Fruit fly (Drosophila melanogaster) whole organism, embryonic: ENCODE results near the gene UbcE2H.

Experiments used
- CG10543 ChIP-seq: fragments of 200-800 bp; sonication (Bioruptor generic); optimal IDR thresholded peaks from 3 replicates; lab custom pipeline; 2017; ENCODE audit warnings: missing biosample characterization, mild to moderate bottlenecking, missing genetic modification characterization, moderate library complexity
- CG11085 ChIP-seq: fragments of 200-800 bp; sonication (Bioruptor generic); IDR thresholded peaks from 2 replicates; pipeline ENCODE4 v1.3.6; 2022; ENCODE audit warnings: missing biosample characterization, missing genetic modification characterization
- CG11093 ChIP-seq: fragments of 200-800 bp; sonication (Bioruptor generic); IDR thresholded peaks from 3 replicates; pipeline ENCODE4 v1.3.6; 2022; ENCODE audit warnings: missing biosample characterization, missing genetic modification characterization
- CG11696 ChIP-seq: fragments of 200-800 bp; sonication (Bioruptor generic); IDR thresholded peaks from 2 replicates; pipeline ENCODE4 v1.3.6; 2022; ENCODE audit warnings: missing biosample characterization, missing genetic modification characterization
- CG1233 ChIP-seq: fragments of 200-800 bp; sonication (Bioruptor generic); optimal IDR thresholded peaks from 4 replicates; lab custom pipeline; 2018; ENCODE audit warnings: missing biosample characterization, mild to moderate bottlenecking, missing genetic modification characterization
- CG12744 ChIP-seq: fragments of 200-800 bp; sonication (Bioruptor generic); optimal IDR thresholded peaks from 2 replicates; lab custom pipeline; 2016; ENCODE audit warnings: missing biosample characterization, missing genetic modification characterization
- CG14050 ChIP-seq: fragments of 200-800 bp; sonication (Bioruptor generic); IDR thresholded peaks from 3 replicates; pipeline ENCODE4 v1.3.6; 2022; ENCODE audit warnings: missing biosample characterization, missing genetic modification characterization
- CG15479 ChIP-seq: fragments of 200-800 bp; sonication (Bioruptor generic); optimal IDR thresholded peaks from 3 replicates; lab custom pipeline; 2019; ENCODE audit warnings: missing biosample characterization, mild to moderate bottlenecking, missing genetic modification characterization, moderate library complexity
- CG18476 ChIP-seq: fragments of 200-800 bp; sonication (Bioruptor generic); optimal IDR thresholded peaks from 2 replicates; lab custom pipeline; 2016; ENCODE audit warnings: missing biosample characterization, mild to moderate bottlenecking, missing genetic modification characterization
- CG30403 ChIP-seq: fragments of 200-800 bp; sonication (Bioruptor generic); optimal IDR thresholded peaks from 3 replicates; lab custom pipeline; 2016; ENCODE audit warnings: missing biosample characterization, missing genetic modification characterization
- CG3281 ChIP-seq: fragments of 200-800 bp; sonication (Bioruptor generic); optimal IDR thresholded peaks from 3 replicates; lab custom pipeline; 2017; ENCODE audit warnings: missing biosample characterization, mild to moderate bottlenecking, missing genetic modification characterization
- CG34376 ChIP-seq: fragments of 200-800 bp; sonication (Bioruptor generic); optimal IDR thresholded peaks from 2 replicates; lab custom pipeline; 2018; ENCODE audit warnings: missing biosample characterization, mild to moderate bottlenecking, missing genetic modification characterization
- CG34422 ChIP-seq: fragments of 200-800 bp; sonication (Bioruptor generic); IDR thresholded peaks from 3 replicates; pipeline ENCODE4 v1.3.6; 2022; ENCODE audit warnings: missing biosample characterization, missing genetic modification characterization
- CG5180 ChIP-seq: fragments of 200-800 bp; sonication (Bioruptor generic); optimal IDR thresholded peaks from 3 replicates; lab custom pipeline; 2017; ENCODE audit warnings: missing biosample characterization, missing genetic modification characterization, mild to moderate bottlenecking, moderate library complexity, missing genetic modification reagents
- CG6765 ChIP-seq: fragments of 200-800 bp; sonication (Bioruptor generic); optimal IDR thresholded peaks from 3 replicates; lab custom pipeline; 2017; ENCODE audit warnings: missing biosample characterization, mild to moderate bottlenecking, missing genetic modification characterization
- CG8281 ChIP-seq: fragments of 200-800 bp; sonication (Bioruptor generic); optimal IDR thresholded peaks from 2 replicates; lab custom pipeline; 2018; ENCODE audit warnings: missing biosample characterization, mild to moderate bottlenecking, missing genetic modification characterization, moderate library complexity
- CG9932 ChIP-seq: fragments of 200-800 bp; sonication (Bioruptor generic); IDR thresholded peaks from 2 replicates; pipeline ENCODE4 v1.3.6; 2022; ENCODE audit warnings: missing biosample characterization, missing genetic modification characterization
- CkIIα-i1 ChIP-seq: fragments of 200-800 bp; sonication (Bioruptor generic); IDR thresholded peaks from 2 replicates; pipeline ENCODE4 v1.3.6; 2022; ENCODE audit warnings: missing biosample characterization, missing genetic modification characterization
- D ChIP-seq, 2 experiments: fragments of 200-800 bp in 1 of 2; fragments of >200 bp in 1 of 2; sonication (Bioruptor generic) in 1 of 2; optimal IDR thresholded peaks; 2 replicates in 1 of 2; 3 replicates in 1 of 2; lab custom pipeline; 2017; ENCODE audit warnings: mild to moderate bottlenecking in 1 of 2, missing biosample characterization in 1 of 2, missing genetic modification characterization in 1 of 2, missing genetic modification reagents in 1 of 2
- Deaf1 ChIP-seq: fragments of 200-800 bp; optimal IDR thresholded peaks from 3 replicates; lab custom pipeline; 2019; ENCODE audit warnings: missing biosample characterization, mild to moderate bottlenecking, missing genetic modification characterization, moderate library complexity
- Dip2 ChIP-seq: fragments of 200-800 bp; sonication (Bioruptor generic); IDR thresholded peaks from 2 replicates; pipeline ENCODE4 v1.3.6; 2022; ENCODE audit warnings: missing biosample characterization, missing genetic modification characterization
- Eip74EF ChIP-seq, 2 experiments: fragments of 200-800 bp in 1 of 2; fragments of >200 bp in 1 of 2; sonication (Bioruptor generic) in 1 of 2; optimal IDR thresholded peaks; 2 replicates each; lab custom pipeline; 2017 to 2019; ENCODE audit warnings: missing biosample characterization in 2 of 2, missing genetic modification characterization in 2 of 2, mild to moderate bottlenecking in 1 of 2, moderate library complexity in 1 of 2
- Hsf ChIP-seq: fragments of 200-800 bp; sonication (Bioruptor generic); optimal IDR thresholded peaks from 3 replicates; lab custom pipeline; 2016; ENCODE audit warnings: missing biosample characterization, missing genetic modification characterization
- NFAT ChIP-seq: fragments of 200-800 bp; sonication (Bioruptor generic); IDR thresholded peaks from 2 replicates; pipeline ENCODE4 v1.3.6; 2022; ENCODE audit warnings: missing biosample characterization, missing genetic modification characterization
- Six4 ChIP-seq: fragments of 200-800 bp; sonication (Bioruptor generic); optimal IDR thresholded peaks from 2 replicates; lab custom pipeline; 2016; ENCODE audit warnings: missing biosample characterization, missing genetic modification characterization
- Sry-δ ChIP-seq: fragments of 200-800 bp; sonication (Bioruptor generic); optimal IDR thresholded peaks from 2 replicates; lab custom pipeline; 2016; ENCODE audit warnings: missing biosample characterization, missing genetic modification characterization
- Stat92E ChIP-seq, 3 experiments: fragments of >200 bp in 2 of 3; fragments of 200-800 bp in 1 of 3; sonication (Bioruptor generic) in 1 of 3; optimal IDR thresholded peaks; 2 replicates each; lab custom pipeline; 2017 to 2019; ENCODE audit warnings: missing biosample characterization in 3 of 3, missing genetic modification characterization in 3 of 3, mild to moderate bottlenecking in 1 of 3, moderate library complexity in 1 of 3
- Xbp1 ChIP-seq: fragments of 200-800 bp; sonication (Bioruptor generic); optimal IDR thresholded peaks from 3 replicates; lab custom pipeline; 2016; ENCODE audit warnings: missing biosample characterization, mild to moderate bottlenecking, missing genetic modification characterization
- ash1 ChIP-seq: fragments of 200-800 bp; sonication (Bioruptor generic); optimal IDR thresholded peaks from 2 replicates; lab custom pipeline; 2018; ENCODE audit warnings: missing biosample characterization, mild to moderate bottlenecking, missing genetic modification characterization
- ato ChIP-seq: fragments of 200-800 bp; sonication (Bioruptor generic); IDR thresholded peaks from 2 replicates; pipeline ENCODE4 v1.3.6; 2022; ENCODE audit warnings: missing biosample characterization, missing genetic modification characterization; ENCODE audit not compliant: partially characterized antibody
- az2 ChIP-seq: fragments of 200-800 bp; sonication (Bioruptor generic); optimal IDR thresholded peaks from 3 replicates; lab custom pipeline; 2016; ENCODE audit warnings: missing biosample characterization, missing genetic modification characterization
- bowl ChIP-seq: fragments of 200-800 bp; sonication (Bioruptor generic); IDR thresholded peaks from 2 replicates; pipeline ENCODE4 v1.3.6; 2022; ENCODE audit warnings: missing biosample characterization, missing genetic modification characterization
- caup ChIP-seq: fragments of 200-800 bp; sonication (Bioruptor generic); optimal IDR thresholded peaks from 3 replicates; lab custom pipeline; 2017; ENCODE audit warnings: missing biosample characterization, mild to moderate bottlenecking, missing genetic modification characterization, moderate library complexity; ENCODE audit not compliant: severe bottlenecking
- disco-r ChIP-seq: fragments of 200-800 bp; sonication (Bioruptor generic); optimal IDR thresholded peaks from 2 replicates; lab custom pipeline; 2016; ENCODE audit warnings: missing biosample characterization, missing genetic modification characterization
- emc ChIP-seq: fragments of 200-800 bp; sonication (Bioruptor generic); optimal IDR thresholded peaks from 2 replicates; lab custom pipeline; 2016; ENCODE audit warnings: missing biosample characterization, missing genetic modification characterization
- ewg ChIP-seq: fragments of 200-800 bp; sonication (Bioruptor generic); optimal IDR thresholded peaks from 3 replicates; lab custom pipeline; 2017; ENCODE audit warnings: mild to moderate bottlenecking, missing biosample characterization, missing genetic modification reagents, missing genetic modification characterization
- eyg ChIP-seq: fragments of 200-800 bp; sonication (Bioruptor generic); optimal IDR thresholded peaks from 3 replicates; lab custom pipeline; 2016; ENCODE audit warnings: missing biosample characterization, missing genetic modification characterization
- gcm ChIP-seq: fragments of 200-800 bp; sonication (Bioruptor generic); optimal IDR thresholded peaks from 2 replicates; lab custom pipeline; 2019; ENCODE audit warnings: missing biosample characterization, mild to moderate bottlenecking, missing genetic modification characterization, moderate library complexity
- gcm2 ChIP-seq: fragments of 200-800 bp; sonication (Bioruptor generic); optimal IDR thresholded peaks from 2 replicates; lab custom pipeline; 2016; ENCODE audit warnings: missing biosample characterization, missing genetic modification characterization
- insv ChIP-seq, 2 experiments: fragments of 200-800 bp; sonication (Bioruptor generic); optimal IDR thresholded peaks; 3 replicates each; lab custom pipeline; 2016 to 2018; ENCODE audit warnings: missing biosample characterization in 2 of 2, missing genetic modification characterization in 2 of 2
- mam ChIP-seq: fragments of 200-800 bp; sonication (Bioruptor generic); optimal IDR thresholded peaks from 3 replicates; lab custom pipeline; 2016; ENCODE audit warnings: missing biosample characterization, missing genetic modification characterization
- pan ChIP-seq, 4 experiments: fragments of >200 bp in 3 of 4; fragments of 200-800 bp in 1 of 4; sonication (Bioruptor generic) in 1 of 4; optimal IDR thresholded peaks in 3 of 4; IDR thresholded peaks in 1 of 4; 2 replicates each; pipeline versions ENCODE4 v1.3.6 to Lab custom; 2017 to 2022; ENCODE audit warnings: missing biosample characterization in 2 of 4, missing genetic modification characterization in 2 of 4, mixed read lengths in 1 of 4
- pzg ChIP-seq: fragments of 200-800 bp; sonication (Bioruptor generic); optimal IDR thresholded peaks from 3 replicates; lab custom pipeline; 2018; ENCODE audit warnings: missing biosample characterization, mild to moderate bottlenecking, missing genetic modification characterization, moderate library complexity
- sna ChIP-seq: fragments of 200-800 bp; sonication (Bioruptor generic); IDR thresholded peaks from 2 replicates; pipeline ENCODE4 v1.3.6; 2022; ENCODE audit warnings: missing biosample characterization, missing genetic modification characterization; ENCODE audit not compliant: partially characterized antibody
- tin ChIP-seq: fragments of 200-800 bp; sonication (Bioruptor generic); optimal IDR thresholded peaks from 3 replicates; lab custom pipeline; 2016; ENCODE audit warnings: missing biosample characterization, missing genetic modification characterization
- tll ChIP-seq, 2 experiments: fragments of 200-800 bp in 1 of 2; fragments of >200 bp in 1 of 2; sonication (Bioruptor generic) in 1 of 2; optimal IDR thresholded peaks; 2 replicates each; lab custom pipeline; 2017 to 2019; ENCODE audit warnings: missing biosample characterization in 2 of 2, missing genetic modification characterization in 2 of 2, mild to moderate bottlenecking in 1 of 2, moderate library complexity in 1 of 2
- vfl ChIP-seq: fragments of 200-800 bp; sonication (Bioruptor generic); optimal IDR thresholded peaks from 2 replicates; lab custom pipeline; 2016; ENCODE audit warnings: missing biosample characterization, missing genetic modification characterization

The UbcE2H gene

DNA sequence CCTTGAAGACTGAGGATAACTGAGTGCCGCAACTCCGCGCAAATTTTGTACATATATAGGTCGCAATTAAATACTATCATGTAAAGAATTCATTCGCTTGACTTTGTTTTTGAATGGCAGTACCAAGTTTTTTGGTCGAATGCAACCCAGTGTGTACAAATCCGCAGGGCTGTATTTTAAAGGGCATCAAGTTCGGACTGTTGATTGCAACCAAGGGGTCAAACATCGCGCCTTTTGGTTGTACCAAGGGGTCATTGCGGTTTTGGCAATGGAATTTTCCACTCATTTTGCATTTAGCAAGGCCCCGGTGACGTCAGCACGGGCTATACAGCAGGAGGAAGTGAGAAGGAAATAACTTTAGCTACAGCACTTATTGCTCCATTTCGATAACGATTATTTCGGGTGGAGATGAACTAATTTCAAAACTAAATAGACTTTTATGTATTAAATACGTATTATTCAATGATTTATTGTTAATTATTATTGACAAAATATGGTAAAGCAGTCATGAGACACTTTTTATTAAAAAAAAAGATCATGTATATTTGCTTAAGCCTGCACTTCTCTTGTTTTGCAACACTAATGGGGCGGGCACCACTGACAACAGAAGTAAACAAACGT, 37.9 kb upstream of the UbcE2H start, which contains the start of gene CG10958 (continued):
- TF ChIP-seq Sry-δ (GFP tag; lab: Kevin White, UChicago), result peak; percentile 51
- TF ChIP-seq CG11085, result no peak
- peak; percentile 63 for TF ChIP-seq Six4
- no peak for TF ChIP-seq gcm2 (GFP tag; lab: Kevin White, UChicago)
- TF ChIP-seq CG15479 (GFP tag; lab: Kevin White, UChicago), result no peak
- TF ChIP-seq Hsf, result peak; percentile 47
- TF ChIP-seq bowl (GFP tag; lab: Robert Waterston, UW), result no peak
- TF ChIP-seq NFAT (GFP tag; lab: Robert Waterston, UW), result 0 out of 2 replicates have a peak, but pooled peaks have one; percentile 15
- TF ChIP-seq pan (optimal IDR thresholded peaks at IDR 0.05; lab: Kevin White, UChicago), result no peak
- TF ChIP-seq pan (GFP tag; optimal IDR thresholded peaks at IDR 0.05 in 1 of 2, IDR thresholded peaks at IDR 0.05 in 1 of 2), result peak in 1 of 2 experiments; percentile 58
- TF ChIP-seq CG34376, result peak; percentile 33
- no peak for TF ChIP-seq CG11093
- TF ChIP-seq Xbp1 (GFP tag; lab: Kevin White, UChicago), result peak; percentile 62
- TF ChIP-seq vfl (GFP tag; lab: Kevin White, UChicago), result peak; percentile 42
- TF ChIP-seq caup, result peak; percentile 56
- peak; percentile 57 for TF ChIP-seq CG1233 (GFP tag; lab: Kevin White, UChicago)
- TF ChIP-seq tin (GFP tag; lab: Kevin White, UChicago), result peak; percentile 64
- peak; percentile 50; the same call in 1 of the 2 replicates for TF ChIP-seq sna
- peak; percentile 70 for TF ChIP-seq CG30403 (GFP tag; lab: Kevin White, UChicago)
- peak; percentile 32 for TF ChIP-seq CG18476 (GFP tag; lab: Kevin White, UChicago)
- peak; percentile 38 for TF ChIP-seq pzg (GFP tag; lab: Kevin White, UChicago)
- TF ChIP-seq CG11696 (GFP tag; lab: Robert Waterston, UW), result no peak
- TF ChIP-seq disco-r (GFP tag; lab: Kevin White, UChicago), result no peak
- peak; percentile 34 for TF ChIP-seq CG5180
- no peak for TF ChIP-seq D (optimal IDR thresholded peaks at IDR 0.05; lab: Kevin White, UChicago)
- TF ChIP-seq D (GFP tag; optimal IDR thresholded peaks at IDR 0.05; lab: Kevin White, UChicago), result peak; percentile 16
- peak; percentile 33 for TF ChIP-seq CG3281 (GFP tag; lab: Kevin White, UChicago)
- TF ChIP-seq CkIIα-i1 (GFP tag; lab: Robert Waterston, UW), result no peak
- TF ChIP-seq insv (GFP tag; optimal IDR thresholded peaks at IDR 0.05; lab: Kevin White, UChicago), result peak in 1 of 2 experiments; percentile 42
- TF ChIP-seq az2, result peak; percentile 36
- no peak for TF ChIP-seq Deaf1 (tag; lab: Kevin White, UChicago)
- TF ChIP-seq Dip2 (GFP tag; lab: Robert Waterston, UW), result no peak
- TF ChIP-seq CG14050 (GFP tag; lab: Robert Waterston, UW), result 0 out of 3 replicates have a peak, but pooled peaks have one; percentile 13
- no peak for TF ChIP-seq eyg (GFP tag; lab: Kevin White, UChicago)
- TF ChIP-seq CG8281 (tag; lab: Kevin White, UChicago), result no peak
- peak; percentile 53 for TF ChIP-seq mam (GFP tag; lab: Kevin White, UChicago)
- TF ChIP-seq CG10543, result peak; percentile 60
- TF ChIP-seq Eip74EF (GFP tag; optimal IDR thresholded peaks at IDR 0.05; lab: Kevin White, UChicago), result peak in 1 of 2 experiments; percentile 27
- TF ChIP-seq ato (GFP tag; lab: Robert Waterston, UW), result no peak
- no peak for TF ChIP-seq CG6765
- TF ChIP-seq Stat92E (GFP tag; optimal IDR thresholded peaks at IDR 0.05; lab: Kevin White, UChicago), result no peak
- no peak for TF ChIP-seq ewg
- TF ChIP-seq emc (GFP tag; lab: Kevin White, UChicago), result no peak
- TF ChIP-seq CG9932, result peak; percentile 69
- peak in 1 of 2 experiments; percentile 3 for TF ChIP-seq tll (GFP tag; optimal IDR thresholded peaks at IDR 0.05; lab: Kevin White, UChicago)
- no peak for TF ChIP-seq ash1 (GFP tag; lab: Kevin White, UChicago)
- TF ChIP-seq CG34422 (GFP tag; lab: Robert Waterston, UW), result peak; percentile 42; the same call in 1 of the 3 replicates
- TF ChIP-seq CG12744 (GFP tag; lab: Kevin White, UChicago), result no peak
- TF ChIP-seq gcm (GFP tag; lab: Kevin White, UChicago), result peak; percentile 39
